Worm (Caenorhabditis elegans) whole organism, L2 larva: ENCODE data around the gene cuc-1.
A peak's percentile ranks its signal among the peaks of the same experiment; 100 is the strongest.

ENCODE experiments used
- F13H6.1 ChIP-seq: sonication (generic microtip); optimal IDR thresholded peaks from 2 replicates; lab custom pipeline; 2016; ENCODE audit warnings: missing genetic modification characterization, missing compliant biosample characterization
- aly-2 ChIP-seq: fragments of 150-350 bp; optimal IDR thresholded peaks from 2 replicates; lab custom pipeline; 2014; ENCODE audit warnings: missing biosample characterization, missing genetic modification characterization
- ama-1 ChIP-seq: fragments of 150-350 bp; optimal IDR thresholded peaks from 2 replicates; lab custom pipeline; 2018; ENCODE audit warnings: inconsistent platforms
- blmp-1 ChIP-seq: sonication (generic microtip); optimal IDR thresholded peaks from 2 replicates; lab custom pipeline; 2017; ENCODE audit warnings: missing genetic modification characterization, mild to moderate bottlenecking, missing compliant biosample characterization, antibody characterized with exemption, moderate library complexity; ENCODE audit not compliant: insufficient read depth
- ceh-16 ChIP-seq: fragments of 150-350 bp; optimal IDR thresholded peaks from 2 replicates; lab custom pipeline; 2014; ENCODE audit warnings: missing biosample characterization, missing genetic modification characterization
- crh-2 ChIP-seq: sonication (generic microtip); optimal IDR thresholded peaks from 2 replicates; lab custom pipeline; 2017; ENCODE audit warnings: missing biosample characterization, missing genetic modification characterization
- elt-1 ChIP-seq: fragments of 150-350 bp; optimal IDR thresholded peaks from 2 replicates; lab custom pipeline; 2014; ENCODE audit warnings: missing biosample characterization, missing genetic modification characterization
- elt-3 ChIP-seq: sonication (generic microtip); optimal IDR thresholded peaks from 2 replicates; lab custom pipeline; 2017; ENCODE audit warnings: missing biosample characterization, missing genetic modification characterization
- fos-1 ChIP-seq: fragments of 150-350 bp; optimal IDR thresholded peaks from 2 replicates; lab custom pipeline; 2014; ENCODE audit warnings: missing biosample characterization, missing genetic modification characterization
- gmeb-1 ChIP-seq: fragments of 150-350 bp; optimal IDR thresholded peaks from 2 replicates; lab custom pipeline; 2014; ENCODE audit warnings: missing biosample characterization, missing genetic modification characterization
- lin-11 ChIP-seq: fragments of 150-350 bp; sonication (generic microtip); optimal IDR thresholded peaks from 2 replicates; lab custom pipeline; 2014; ENCODE audit warnings: missing biosample characterization, missing genetic modification characterization, inconsistent platforms, mixed read lengths
- lin-13 ChIP-seq: fragments of 150-350 bp; optimal IDR thresholded peaks from 2 replicates; lab custom pipeline; 2014; ENCODE audit warnings: missing biosample characterization, missing genetic modification reagents, missing genetic modification characterization
- lsy-2 ChIP-seq, 2 experiments: fragments of 150-350 bp in 1 of 2; sonication (generic microtip) in 1 of 2; optimal IDR thresholded peaks; 2 replicates each; lab custom pipeline; 2014 to 2017; ENCODE audit warnings: missing biosample characterization in 2 of 2, missing genetic modification characterization in 2 of 2
- mab-5 ChIP-seq: fragments of 150-350 bp; optimal IDR thresholded peaks from 2 replicates; lab custom pipeline; 2014; ENCODE audit warnings: missing biosample characterization, missing genetic modification characterization
- mbf-1 ChIP-seq: sonication (generic microtip); optimal IDR thresholded peaks from 2 replicates; lab custom pipeline; 2017; ENCODE audit warnings: missing biosample characterization, missing genetic modification characterization
- nhr-11 ChIP-seq: fragments of 150-350 bp; optimal IDR thresholded peaks from 2 replicates; lab custom pipeline; 2014; ENCODE audit warnings: missing biosample characterization, missing genetic modification characterization
- nhr-129 ChIP-seq: fragments of 150-350 bp; optimal IDR thresholded peaks from 2 replicates; lab custom pipeline; 2014; ENCODE audit warnings: missing biosample characterization, missing genetic modification characterization
- nhr-21 ChIP-seq: fragments of 150-350 bp; optimal IDR thresholded peaks from 2 replicates; lab custom pipeline; 2014; ENCODE audit warnings: missing biosample characterization, missing genetic modification characterization
- nhr-23 ChIP-seq: fragments of 150-350 bp; optimal IDR thresholded peaks from 2 replicates; lab custom pipeline; 2014; ENCODE audit warnings: missing biosample characterization, missing genetic modification reagents, missing genetic modification characterization
- nhr-25 ChIP-seq: fragments of 150-350 bp; sonication (generic microtip); optimal IDR thresholded peaks from 3 replicates; lab custom pipeline; 2014; ENCODE audit warnings: missing biosample characterization, missing genetic modification characterization
- nhr-6 ChIP-seq: fragments of 150-350 bp; optimal IDR thresholded peaks from 2 replicates; lab custom pipeline; 2014; ENCODE audit warnings: missing biosample characterization, missing genetic modification characterization
- nhr-77 ChIP-seq: fragments of 150-350 bp; optimal IDR thresholded peaks from 2 replicates; lab custom pipeline; 2014; ENCODE audit warnings: missing biosample characterization, missing genetic modification characterization
- sem-4 ChIP-seq: fragments of 150-350 bp; optimal IDR thresholded peaks from 2 replicates; lab custom pipeline; 2014; ENCODE audit warnings: missing biosample characterization, missing genetic modification reagents, missing genetic modification characterization
- sma-3 ChIP-seq: sonication (generic microtip); optimal IDR thresholded peaks from 2 replicates; lab custom pipeline; 2016; ENCODE audit warnings: missing genetic modification reagents, missing genetic modification characterization, missing compliant biosample characterization
- sma-9 ChIP-seq, 2 experiments: fragments of 150-350 bp in 1 of 2; sonication (generic microtip) in 1 of 2; optimal IDR thresholded peaks; 2 replicates each; lab custom pipeline; 2014 to 2016; ENCODE audit warnings: missing genetic modification characterization in 2 of 2, mild to moderate bottlenecking in 1 of 2, missing biosample characterization in 1 of 2, missing compliant biosample characterization in 1 of 2, missing genetic modification reagents in 1 of 2, moderate library complexity in 1 of 2
- snpc-4 ChIP-seq: fragments of 150-350 bp; optimal IDR thresholded peaks from 2 replicates; lab custom pipeline; 2014; ENCODE audit warnings: missing biosample characterization, missing genetic modification characterization
- ztf-1 ChIP-seq: fragments of 200-800 bp; sonication (Bioruptor generic); conservative IDR thresholded peaks from 2 replicates; pipeline ENCODE4 v1.3.6; 2022; ENCODE audit warnings: missing genetic modification characterization, missing compliant biosample characterization
- ztf-4 ChIP-seq: fragments of 150-350 bp; optimal IDR thresholded peaks from 2 replicates; lab custom pipeline; 2014; ENCODE audit warnings: missing biosample characterization, missing genetic modification characterization

Gene cuc-1

ce11 chrIII:7860885-7861284 lies at the start of gene cuc-1:
Gene cuc-1 (minus strand): TSS chrIII:7860985.
- TF ChIP-seq aly-2 (tag; lab: Kevin White, UChicago) (no peak), fos-1 (tag; lab: Kevin White, UChicago) (peak; percentile 10), ceh-16 (tag; lab: Kevin White, UChicago) (no peak), crh-2 (no peak), nhr-23 (tag; lab: Kevin White, UChicago) (no peak), elt-3 (tag; lab: Kevin White, UChicago) (no peak), mbf-1 (tag; lab: Kevin White, UChicago) (no peak), ama-1 (no peak)

- TF ChIP-seq mab-5 (tag; lab: Kevin White, UChicago) (no peak), nhr-6 (tag; lab: Kevin White, UChicago) (no peak), F13H6.1 (tag; lab: Kevin White, UChicago) (no peak), snpc-4 (tag; lab: Kevin White, UChicago) (no peak), crh-2 (no peak), sem-4 (tag; lab: Kevin White, UChicago) (no peak), nhr-77 (tag; lab: Kevin White, UChicago) (no peak), ceh-16 (tag; lab: Kevin White, UChicago) (no peak), nhr-11 (tag; lab: Kevin White, UChicago) (no peak)
Observed at ce11 chrIII:7909263-7909662, 48.5 kb upstream of the cuc-1 start, which contains the start of gene ZK688.1. Gene ZK688.1 (plus strand): TSS chrIII:7909563.

- no peak for TF ChIP-seq elt-1 (tag; lab: Kevin White, UChicago)
- TF ChIP-seq lsy-2 (tag; optimal IDR thresholded peaks at IDR 0.05; lab: Kevin White, UChicago): peak in 1 of 2 experiments; percentile 6
- TF ChIP-seq, all 48 proteins: peak for 1
Observed at ce11 chrIII:7907515-7907914, 46.7 kb upstream of the cuc-1 start, which contains the start of gene pcp-5. Gene pcp-5 (minus strand): TSS chrIII:7907615.

- TF ChIP-seq lin-13 (GFP tag; lab: Kevin White, UChicago): no peak
- TF ChIP-seq sma-9 (GFP tag; optimal IDR thresholded peaks at IDR 0.05; lab: Kevin White, UChicago): no peak
- no peak for TF ChIP-seq sma-9 (tag; optimal IDR thresholded peaks at IDR 0.05; lab: Kevin White, UChicago)
- no peak for TF ChIP-seq sma-3
- no peak for TF ChIP-seq lsy-2 (tag; optimal IDR thresholded peaks at IDR 0.05; lab: Kevin White, UChicago)
- no peak for TF ChIP-seq lin-11 (tag; lab: Kevin White, UChicago)
- TF ChIP-seq nhr-25 (tag; lab: Kevin White, UChicago): no peak
- no peak for TF ChIP-seq nhr-77 (tag; lab: Kevin White, UChicago)
- TF ChIP-seq ztf-1 (GFP tag; lab: Robert Waterston, UW): no peak
- TF ChIP-seq nhr-129 (tag; lab: Kevin White, UChicago): no peak
- TF ChIP-seq crh-2: no peak
- TF ChIP-seq ztf-4 (tag; lab: Kevin White, UChicago): no peak
- TF ChIP-seq F13H6.1 (tag; lab: Kevin White, UChicago): no peak
- TF ChIP-seq snpc-4 (tag; lab: Kevin White, UChicago): no peak
- no peak for TF ChIP-seq ama-1
- TF ChIP-seq mab-5 (tag; lab: Kevin White, UChicago): no peak
- no peak for TF ChIP-seq elt-3 (tag; lab: Kevin White, UChicago)
Observed at ce11 chrIII:7903427-7903826, 42.6 kb upstream of the cuc-1 start.

- TF ChIP-seq sma-9 (GFP tag; optimal IDR thresholded peaks at IDR 0.05; lab: Kevin White, UChicago) (no peak), sma-9 (tag; optimal IDR thresholded peaks at IDR 0.05; lab: Kevin White, UChicago) (no peak), mbf-1 (tag; lab: Kevin White, UChicago) (no peak), crh-2 (no peak)
Observed at ce11 chrIII:7900733-7901132, 39.9 kb upstream of the cuc-1 start, which contains the start of gene best-24. Gene best-24 (plus strand): TSS chrIII:7901033.

- TF ChIP-seq sma-9 (GFP tag; optimal IDR thresholded peaks at IDR 0.05; lab: Kevin White, UChicago) (peak; percentile 73), sma-9 (tag; optimal IDR thresholded peaks at IDR 0.05; lab: Kevin White, UChicago) (no peak), blmp-1 (tag; lab: Kevin White, UChicago) (peak; percentile 1), gmeb-1 (tag; lab: Kevin White, UChicago) (peak; percentile 45), lsy-2 (tag; optimal IDR thresholded peaks at IDR 0.05; lab: Kevin White, UChicago) (peak in 1 of 2 experiments; percentile 48), nhr-6 (tag; lab: Kevin White, UChicago) (no peak), nhr-25 (tag; lab: Kevin White, UChicago) (peak; percentile 76), sma-3 (peak; percentile 55), ceh-16 (tag; lab: Kevin White, UChicago) (no peak), nhr-21 (tag; lab: Kevin White, UChicago) (peak; percentile 81)
Observed at ce11 chrIII:7897733-7898132, 36.9 kb upstream of the cuc-1 start.
